Fruit fly (Drosophila melanogaster): Measurements from ENCODE around the gene CG5989.

Gene CG5989

dm6 chr3L:8616935-8617334, 13.0 kb upstream of the CG5989 start, which contains the start of gene S-Lap1:
Gene S-Lap1, plus strand, starts transcription at chr3L:8617235.
- TF ChIP-seq da (GFP tag; optimal IDR thresholded peaks at IDR 0.05): no peak
- TF ChIP-seq CG10267 (tag; optimal IDR thresholded peaks at IDR 0.05): no peak
- TF ChIP-seq CG12942 (GFP tag; optimal IDR thresholded peaks at IDR 0.05): no peak
- no peak for TF ChIP-seq PHDP (tag; optimal IDR thresholded peaks at IDR 0.05)
- no peak for TF ChIP-seq Doc3 (GFP tag; IDR thresholded peaks at IDR 0.05; ENCODE audit: partially characterized antibody)
- TF ChIP-seq schlank (tag; optimal IDR thresholded peaks at IDR 0.05): no peak
- TF ChIP-seq Fer2 (tag; optimal IDR thresholded peaks at IDR 0.05): no peak
- TF ChIP-seq CG6654 (GFP tag; optimal IDR thresholded peaks at IDR 0.05): no peak
- no peak for TF ChIP-seq Rx (GFP tag; IDR thresholded peaks at IDR 0.05)
- no peak for TF ChIP-seq CG12744 (GFP tag; optimal IDR thresholded peaks at IDR 0.05)
- TF ChIP-seq sug (tag; optimal IDR thresholded peaks at IDR 0.05): no peak
- TF ChIP-seq CG34376 (GFP tag; optimal IDR thresholded peaks at IDR 0.05): no peak

dm6 chr3L:8607449-8607848, 3.5 kb upstream of the CG5989 start:
- peak; percentile 40; the same call in 1 of the 2 replicates for TF ChIP-seq Drgx (GFP tag; IDR thresholded peaks at IDR 0.05)
- TF ChIP-seq CG34224 (GFP tag; IDR thresholded peaks at IDR 0.05; ENCODE audit: partially characterized antibody): no peak
- TF ChIP-seq Blimp-1 (GFP tag; optimal IDR thresholded peaks at IDR 0.05): no peak

dm6 chr3L:8600752-8601433, 3.1 kb downstream of the CG5989 start, which contains the start of the genes Nelf-E and RpL14:
Gene Nelf-E, minus strand, starts transcription at chr3L:8600879.
Gene RpL14, plus strand, starts transcription at chr3L:8601006.
- TF ChIP-seq twi (tag; optimal IDR thresholded peaks at IDR 0.05): peak; percentile 86
- peak; percentile 97 for TF ChIP-seq MBD-R2 (GFP tag; IDR thresholded peaks at IDR 0.05)
- peak; percentile 85 for TF ChIP-seq E2f1 (GFP tag; IDR thresholded peaks at IDR 0.05)
- peak; percentile 69 for TF ChIP-seq CG7357 (GFP tag; IDR thresholded peaks at IDR 0.05)
- peak; percentile 79 for TF ChIP-seq Blimp-1 (GFP tag; optimal IDR thresholded peaks at IDR 0.05)
- peak; percentile 95 for TF ChIP-seq ken (GFP tag; IDR thresholded peaks at IDR 0.05)
- TF ChIP-seq GATAe (GFP tag; conservative IDR thresholded peaks at IDR 0.05): peak; percentile 66; the same call in 1 of the 2 replicates
- peak; percentile 88 to 96 for TF ChIP-seq chif (GFP tag; optimal IDR thresholded peaks at IDR 0.05)
- TF ChIP-seq pita (GFP tag; optimal IDR thresholded peaks at IDR 0.05): no peak
- TF ChIP-seq mam (GFP tag; optimal IDR thresholded peaks at IDR 0.05): peak; percentile 92
- peak; percentile 98 for TF ChIP-seq CG1603 (tag; optimal IDR thresholded peaks at IDR 0.05)
- TF ChIP-seq Vsx1 (GFP tag; optimal IDR thresholded peaks at IDR 0.05): peak; percentile 96
- peak; percentile 96 for TF ChIP-seq Mad (GFP tag; optimal IDR thresholded peaks at IDR 0.05)
- TF ChIP-seq Med (GFP tag): peak; percentile 100
- TF ChIP-seq Hr39 (optimal IDR thresholded peaks at IDR 0.05): no peak
- TF ChIP-seq CG30431 (GFP tag; optimal IDR thresholded peaks at IDR 0.05): peak; percentile 81
- no peak for TF ChIP-seq sc (optimal IDR thresholded peaks at IDR 0.05)
- TF ChIP-seq sc (GFP tag; optimal IDR thresholded peaks at IDR 0.05): peak; percentile 88
- peak; percentile 91 for TF ChIP-seq cas (GFP tag; IDR thresholded peaks at IDR 0.05)
- TF ChIP-seq fd96Cb (tag; optimal IDR thresholded peaks at IDR 0.05): peak; percentile 79
- TF ChIP-seq trem (tag; optimal IDR thresholded peaks at IDR 0.05): peak; percentile 95
- peak; percentile 93 for TF ChIP-seq sens-2 (GFP tag; IDR thresholded peaks at IDR 0.05)
- TF ChIP-seq pnt (GFP tag; optimal IDR thresholded peaks at IDR 0.05): peak; percentile 73
- no peak for TF ChIP-seq CG7963 (GFP tag; IDR thresholded peaks at IDR 0.05; ENCODE audit: partially characterized antibody)
- peak; percentile 58; the same call in 1 of the 2 replicates for TF ChIP-seq ro (GFP tag; IDR thresholded peaks at IDR 0.05)
- TF ChIP-seq gsb (GFP tag; IDR thresholded peaks at IDR 0.05): peak; percentile 82
- TF ChIP-seq sima (GFP tag; optimal IDR thresholded peaks at IDR 0.05): peak; percentile 87
- TF ChIP-seq Sin3A (optimal IDR thresholded peaks at IDR 0.05): peak; percentile 55
- peak; percentile 62; the same call in 3 of the 4 replicates for TF ChIP-seq Gug (GFP tag; IDR thresholded peaks at IDR 0.05)
- TF ChIP-seq lov (optimal IDR thresholded peaks at IDR 0.05): no peak
- peak; percentile 97 for TF ChIP-seq lov (GFP tag; IDR thresholded peaks at IDR 0.05)
- TF ChIP-seq scrt (GFP tag; optimal IDR thresholded peaks at IDR 0.05): peak; percentile 93
- TF ChIP-seq da (GFP tag; optimal IDR thresholded peaks at IDR 0.05): peak; percentile 94
- TF ChIP-seq dm (GFP tag; optimal IDR thresholded peaks at IDR 0.05): peak; percentile 100
- TF ChIP-seq pfk (GFP tag; optimal IDR thresholded peaks at IDR 0.05): peak; percentile 85
